Worm (Caenorhabditis elegans) whole organism, L3 larva: ENCODE measurements around the gene ZK666.4.

ENCODE experiments used
- elt-2 ChIP-seq: sonication (generic microtip); optimal IDR thresholded peaks from 2 replicates; lab custom pipeline; 2016; ENCODE audit warnings: missing genetic modification reagents, mild to moderate bottlenecking, missing genetic modification characterization, missing compliant biosample characterization
- nhr-237 ChIP-seq: fragments of 150-350 bp; optimal IDR thresholded peaks from 2 replicates; lab custom pipeline; 2014; ENCODE audit warnings: missing biosample characterization, missing genetic modification characterization
- snpc-4 ChIP-seq: fragments of 150-350 bp; optimal IDR thresholded peaks from 2 replicates; lab custom pipeline; 2014; ENCODE audit warnings: missing biosample characterization, missing genetic modification characterization
- unc-62 ChIP-seq: fragments of 150-350 bp; sonication (generic microtip); optimal IDR thresholded peaks from 4 replicates; lab custom pipeline; 2014; ENCODE audit warnings: missing biosample characterization, missing genetic modification reagents, missing genetic modification characterization

DNA sequence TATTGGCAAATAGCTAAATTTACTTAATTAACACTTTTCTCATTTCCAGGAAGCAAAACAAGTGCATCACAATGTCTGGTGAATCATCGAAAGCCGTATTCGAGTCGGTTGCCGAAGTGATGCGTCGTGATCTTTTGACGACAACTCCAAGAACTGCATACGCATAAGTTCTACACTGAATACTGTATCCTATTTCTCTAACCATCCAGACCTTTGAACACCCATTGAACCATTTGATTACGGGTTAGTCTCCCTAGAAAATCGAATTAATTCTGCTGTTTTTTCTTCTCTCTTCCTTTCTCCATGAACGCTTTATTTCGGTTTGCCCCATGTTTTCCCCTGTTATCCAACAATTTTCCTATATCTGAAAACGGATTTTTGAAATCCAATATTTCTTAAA is 27.4 kb upstream of the ZK666.4 start, which contains the start of gene lin-56:
- TF ChIP-seq unc-62 (GFP tag; lab: Kevin White, UChicago) = no peak
- no peak for TF ChIP-seq elt-2
- TF ChIP-seq nhr-237 = no peak
- TF ChIP-seq snpc-4 (tag; lab: Kevin White, UChicago) = no peak
